Worm (Caenorhabditis elegans): ENCODE data around the gene vap-2.
A peak's percentile ranks its signal among the peaks of the same experiment; 100 is the strongest.

Gene vap-2

DNA sequence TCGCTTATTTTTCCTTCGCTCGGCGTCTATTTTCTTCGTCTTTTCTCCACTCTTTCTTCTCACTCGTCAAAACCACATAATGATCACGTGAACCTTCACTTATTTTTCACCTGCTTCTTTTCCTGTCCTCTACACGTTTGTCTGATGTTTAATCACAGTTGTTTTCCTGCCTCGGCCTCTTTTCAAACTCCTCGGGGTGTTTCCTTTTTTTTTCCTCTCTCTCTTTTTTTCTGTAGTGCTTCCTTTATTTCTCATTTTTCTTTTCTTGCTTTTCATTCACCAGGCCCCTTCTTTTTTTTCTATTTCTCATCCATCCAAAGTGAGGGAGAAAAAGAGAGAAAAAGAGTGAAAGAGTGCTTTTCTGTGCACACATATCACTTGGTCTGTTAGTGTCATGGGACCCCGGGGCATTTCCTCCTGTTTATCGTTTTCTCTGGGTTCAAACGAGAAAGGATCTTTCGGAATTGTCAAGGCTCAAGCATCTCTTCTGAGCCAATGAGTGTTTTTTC is 21.3 kb downstream of the vap-2 start:
- TF ChIP-seq dao-5 (tag; optimal IDR thresholded peaks at IDR 0.05) = no peak
- peak; percentile 48 for TF ChIP-seq W03F9.2 (tag; optimal IDR thresholded peaks at IDR 0.05)
- TF ChIP-seq him-1 (tag; optimal IDR thresholded peaks at IDR 0.05) = peak; percentile 83

DNA sequence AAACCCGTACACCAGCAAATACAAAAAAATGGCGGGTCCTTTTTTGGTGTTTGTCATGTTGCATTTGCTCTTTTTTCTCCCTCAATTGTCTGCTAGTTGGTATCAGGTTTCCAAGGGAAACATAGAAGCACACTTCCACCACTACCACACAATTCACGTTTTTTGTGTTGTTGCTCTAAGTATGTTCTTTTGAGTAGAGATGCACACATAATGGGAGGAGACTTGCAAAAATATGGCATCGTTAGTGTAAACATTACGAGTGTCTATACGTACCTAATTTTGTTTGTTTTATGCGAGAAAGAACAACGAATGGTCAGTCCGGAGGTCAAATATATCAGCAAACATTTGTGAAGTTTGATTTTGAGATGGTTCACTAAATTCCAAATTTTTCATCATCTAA is 22.4 kb downstream of the vap-2 start:
- TF ChIP-seq dao-5 (tag; optimal IDR thresholded peaks at IDR 0.05) (no peak), him-1 (tag; optimal IDR thresholded peaks at IDR 0.05) (no peak), W03F9.2 (tag; optimal IDR thresholded peaks at IDR 0.05) (no peak)

DNA sequence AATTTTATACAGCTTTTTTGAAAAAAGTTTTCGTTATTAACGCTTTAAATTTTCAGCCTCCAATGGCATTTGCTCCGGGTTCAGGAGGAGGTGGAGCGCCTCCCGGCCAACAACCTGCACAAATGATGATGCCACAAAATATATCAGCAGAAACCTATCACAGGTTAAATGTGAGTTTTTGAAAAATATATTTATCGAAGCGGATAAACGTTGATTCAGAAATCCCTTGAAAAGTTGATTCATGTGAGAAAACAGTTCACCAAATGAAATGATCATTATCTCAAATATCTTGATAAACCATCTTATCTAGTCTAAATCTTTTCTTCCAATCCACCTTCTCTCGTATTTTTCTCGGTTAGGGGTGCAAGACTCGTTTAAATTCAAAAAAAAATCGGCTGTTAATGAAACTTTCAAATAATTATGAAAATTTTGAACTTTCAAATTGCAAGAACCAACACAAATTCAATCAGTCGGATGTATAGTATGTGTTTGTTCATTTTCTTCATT is 23.1 kb downstream of the vap-2 start, which contains the start of gene sma-9:
Gene sma-9 (plus strand): TSS at position 51 of the 507 bp plus-strand sequence.
- TF ChIP-seq him-1 (tag; optimal IDR thresholded peaks at IDR 0.05) = no peak
- TF ChIP-seq W03F9.2 (tag; optimal IDR thresholded peaks at IDR 0.05) = no peak
- no peak for TF ChIP-seq dao-5 (tag; optimal IDR thresholded peaks at IDR 0.05)

DNA sequence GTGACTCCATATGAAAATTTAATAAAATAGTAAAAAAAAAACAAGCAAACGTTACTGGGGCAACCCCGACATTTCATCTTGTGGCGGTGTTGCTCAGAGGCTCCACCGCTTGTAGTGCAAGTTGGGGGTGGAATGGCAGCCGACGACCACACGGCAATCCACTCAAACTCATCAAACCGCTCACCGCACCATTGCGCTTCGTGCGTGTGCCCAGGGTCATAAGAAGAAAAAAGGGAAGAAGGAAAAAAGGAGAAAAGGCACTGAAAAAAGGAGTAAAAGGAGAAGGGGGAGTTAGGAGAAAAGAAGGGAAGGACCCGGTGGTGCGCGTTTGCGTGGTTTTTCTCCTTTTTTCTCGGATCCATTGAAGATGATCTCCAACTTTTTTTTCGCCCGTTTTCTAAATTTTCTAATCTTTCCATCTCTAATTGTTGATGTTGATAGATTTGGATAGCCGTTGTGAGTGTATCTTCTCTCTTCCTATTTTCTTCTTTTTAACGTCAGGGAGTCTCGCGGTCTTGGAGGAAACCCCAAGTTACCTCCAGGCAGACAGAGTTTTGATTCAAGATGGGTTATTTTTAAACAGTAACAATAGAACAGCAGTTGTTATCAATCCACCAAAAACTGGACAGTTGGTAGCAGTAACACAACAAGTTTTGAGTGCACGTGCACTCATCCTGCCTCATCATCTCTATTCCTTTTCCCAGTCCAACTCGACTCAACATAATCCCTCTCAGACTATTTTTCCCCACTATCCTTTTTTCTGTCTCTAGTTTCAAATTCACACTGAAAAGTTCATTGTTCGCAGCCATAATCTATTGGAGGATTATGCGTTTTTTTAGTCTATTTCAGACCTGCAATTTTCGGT is 23.8 kb downstream of the vap-2 start:
- no peak for TF ChIP-seq W03F9.2 (tag; optimal IDR thresholded peaks at IDR 0.05)
- TF ChIP-seq him-1 (tag; optimal IDR thresholded peaks at IDR 0.05) = no peak
- TF ChIP-seq dao-5 (tag; optimal IDR thresholded peaks at IDR 0.05) = no peak

DNA sequence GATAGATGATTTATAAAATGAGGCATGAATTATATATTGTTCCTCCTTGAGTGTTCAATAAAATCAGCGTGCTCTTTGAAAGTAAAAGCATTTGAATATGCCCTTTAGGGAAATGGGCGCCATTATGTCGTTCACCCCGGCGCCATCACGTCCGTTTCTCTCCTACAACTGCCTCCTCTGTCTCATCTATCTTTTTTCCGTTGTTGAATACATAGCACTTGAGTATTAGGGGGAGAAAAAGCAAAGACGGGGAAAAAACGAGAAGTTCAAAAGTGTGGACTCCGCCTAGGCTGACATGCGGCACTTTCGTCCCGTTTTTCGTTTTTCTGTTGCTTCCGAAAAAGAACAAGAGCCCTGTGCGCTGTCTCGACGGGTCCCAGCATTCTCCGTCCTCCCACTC is 24.7 kb downstream of the vap-2 start:
- TF ChIP-seq dao-5 (tag; optimal IDR thresholded peaks at IDR 0.05) (no peak), W03F9.2 (tag; optimal IDR thresholded peaks at IDR 0.05) (no peak), him-1 (tag; optimal IDR thresholded peaks at IDR 0.05) (no peak)

DNA sequence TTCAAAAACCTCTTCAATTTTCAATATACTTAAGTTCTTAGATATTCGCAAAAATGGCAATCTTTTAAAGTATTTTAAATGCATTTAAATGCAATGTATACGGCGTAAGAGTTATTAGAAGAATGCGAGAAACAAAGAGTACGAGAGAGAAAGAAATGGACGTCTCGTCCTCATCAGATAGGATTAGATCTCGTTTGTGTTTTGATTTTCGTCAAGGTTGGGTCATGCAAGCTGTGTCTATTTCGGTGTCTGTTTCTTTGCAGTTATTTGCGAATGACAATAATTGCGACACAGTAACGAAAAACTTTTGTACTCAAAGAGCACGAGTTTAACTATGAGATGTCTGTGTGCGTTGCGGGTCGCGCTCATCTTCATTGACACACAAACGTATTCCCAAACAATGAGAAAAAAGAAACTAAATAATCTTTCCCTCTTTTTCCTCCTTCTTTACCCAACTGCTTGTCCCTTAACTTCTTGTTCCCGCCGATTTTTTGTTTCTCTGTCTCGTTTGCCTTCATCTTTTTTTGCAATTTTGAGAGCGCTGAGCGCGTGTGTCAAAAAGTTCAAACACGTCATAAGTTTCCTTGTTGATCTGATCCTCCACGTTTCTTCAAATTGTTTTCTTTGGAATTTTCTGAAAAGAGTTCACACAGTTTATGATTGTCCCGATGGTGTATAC is 25.2 kb downstream of the vap-2 start:
- TF ChIP-seq him-1 (tag; optimal IDR thresholded peaks at IDR 0.05) = no peak
- TF ChIP-seq dao-5 (tag; optimal IDR thresholded peaks at IDR 0.05) = no peak
- TF ChIP-seq W03F9.2 (tag; optimal IDR thresholded peaks at IDR 0.05) = no peak

DNA sequence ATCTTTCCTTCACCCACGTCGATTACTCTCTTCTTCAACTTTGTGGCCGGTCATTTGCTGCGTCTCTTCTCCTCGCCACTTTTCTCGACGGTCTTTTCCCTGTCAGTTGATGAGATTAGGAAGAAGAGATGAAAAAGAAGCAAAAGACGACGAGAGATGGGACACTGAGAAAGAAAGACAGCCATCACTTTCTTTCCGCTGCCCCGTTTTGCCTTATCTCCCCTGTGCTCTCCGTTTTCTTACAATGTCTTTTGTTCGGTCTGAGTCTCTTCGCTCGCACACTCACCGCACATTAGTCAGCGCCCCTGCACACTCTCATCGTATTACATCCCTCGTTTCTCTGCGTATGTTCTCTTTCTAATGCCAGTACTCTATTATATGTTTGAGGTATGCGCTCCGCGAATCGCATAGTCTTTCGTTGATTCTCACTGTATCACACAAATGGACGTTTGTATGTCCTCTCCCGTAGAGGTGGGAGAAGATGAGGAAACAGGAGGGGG is 26.2 kb downstream of the vap-2 start:
- TF ChIP-seq dao-5 (tag; optimal IDR thresholded peaks at IDR 0.05) (peak; percentile 85), W03F9.2 (tag; optimal IDR thresholded peaks at IDR 0.05) (peak; percentile 20), him-1 (tag; optimal IDR thresholded peaks at IDR 0.05) (peak; percentile 86)

DNA sequence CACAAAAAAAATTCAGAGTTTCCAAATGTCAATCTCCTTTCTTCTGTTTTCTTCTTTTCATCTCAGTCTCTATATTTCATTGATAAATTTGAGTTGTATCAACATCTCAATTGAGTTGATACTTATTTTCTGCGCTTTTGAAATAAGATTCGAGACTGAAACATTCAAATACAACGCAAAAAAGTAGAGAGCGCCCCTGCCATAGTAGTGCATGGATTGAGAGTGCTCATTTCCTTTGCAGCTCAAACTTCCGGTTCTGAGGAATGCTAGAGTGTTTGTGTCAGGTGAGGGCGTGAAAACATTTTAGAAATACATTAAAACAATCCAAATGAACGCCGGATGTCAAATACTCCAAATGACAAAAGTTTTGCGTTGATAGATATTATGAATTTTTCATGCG is 29.0 kb downstream of the vap-2 start:
- no peak for TF ChIP-seq dao-5 (tag; optimal IDR thresholded peaks at IDR 0.05)
- no peak for TF ChIP-seq him-1 (tag; optimal IDR thresholded peaks at IDR 0.05)
- no peak for TF ChIP-seq W03F9.2 (tag; optimal IDR thresholded peaks at IDR 0.05)

DNA sequence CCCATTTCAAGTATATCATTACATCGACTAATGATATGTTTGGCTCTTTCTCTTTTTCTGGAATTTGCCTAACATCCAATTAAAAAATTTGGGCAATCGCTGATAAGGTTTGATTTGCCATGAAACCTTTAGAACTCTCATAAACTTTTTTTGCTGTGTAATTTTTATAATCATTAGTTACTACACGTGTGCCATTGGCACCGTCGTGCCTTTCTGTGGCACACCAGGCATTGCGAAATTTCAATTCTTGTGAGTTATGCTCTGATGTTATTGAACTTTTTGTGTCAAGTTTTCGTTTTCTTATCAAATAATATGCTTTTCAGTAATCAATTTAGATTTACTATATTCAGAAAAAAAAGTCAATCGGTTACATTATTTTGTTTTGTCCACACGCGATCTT is 31.4 kb downstream of the vap-2 start:
- no peak for TF ChIP-seq dao-5 (tag; optimal IDR thresholded peaks at IDR 0.05)
- no peak for TF ChIP-seq W03F9.2 (tag; optimal IDR thresholded peaks at IDR 0.05)
- TF ChIP-seq him-1 (tag; optimal IDR thresholded peaks at IDR 0.05) = no peak

DNA sequence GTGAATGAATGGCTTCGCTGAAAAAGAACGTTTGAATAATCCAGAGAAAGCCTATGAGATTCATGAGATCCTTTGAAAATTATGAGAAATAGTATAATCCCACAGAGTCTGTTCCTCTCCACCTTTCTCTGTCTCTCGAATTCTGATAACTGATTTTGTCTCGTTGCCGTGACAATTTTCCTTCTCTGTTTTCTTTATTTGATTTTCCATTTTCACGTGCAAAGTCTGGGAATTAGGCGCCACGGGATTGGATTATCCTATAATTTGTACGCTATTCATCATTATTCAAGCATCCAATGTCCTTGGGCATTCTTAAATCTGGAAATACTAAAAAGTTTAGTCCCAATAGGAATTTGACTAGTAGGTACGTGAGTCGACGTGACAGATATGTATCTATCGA is 33.9 kb downstream of the vap-2 start:
- TF ChIP-seq W03F9.2 (tag; optimal IDR thresholded peaks at IDR 0.05) = no peak
- TF ChIP-seq him-1 (tag; optimal IDR thresholded peaks at IDR 0.05) = no peak
- no peak for TF ChIP-seq dao-5 (tag; optimal IDR thresholded peaks at IDR 0.05)

DNA sequence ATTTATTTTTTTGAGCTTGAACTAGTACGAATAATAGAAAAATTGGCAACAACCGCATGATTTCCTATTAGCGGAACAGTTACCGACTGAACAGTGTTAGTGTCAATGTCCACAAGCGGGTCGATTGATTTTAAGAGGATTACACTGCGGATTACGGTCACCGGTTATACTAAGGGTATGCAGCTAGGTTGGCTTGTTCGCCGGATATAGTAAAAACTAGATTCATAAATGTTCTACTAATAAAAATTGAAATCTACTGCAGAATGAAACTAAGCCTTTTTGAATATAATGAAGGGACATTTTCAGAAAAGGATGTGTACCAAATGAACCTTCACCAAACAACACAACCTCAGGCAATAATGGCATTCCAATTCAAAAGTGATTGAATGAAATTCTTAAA is 34.7 kb downstream of the vap-2 start, which contains the start of gene R07A4.4:
Gene R07A4.4 (minus strand): TSS at position 101 of the 400 bp plus-strand sequence.
- no peak for TF ChIP-seq dao-5 (tag; optimal IDR thresholded peaks at IDR 0.05)
- TF ChIP-seq him-1 (tag; optimal IDR thresholded peaks at IDR 0.05) = no peak
- TF ChIP-seq W03F9.2 (tag; optimal IDR thresholded peaks at IDR 0.05) = no peak

DNA sequence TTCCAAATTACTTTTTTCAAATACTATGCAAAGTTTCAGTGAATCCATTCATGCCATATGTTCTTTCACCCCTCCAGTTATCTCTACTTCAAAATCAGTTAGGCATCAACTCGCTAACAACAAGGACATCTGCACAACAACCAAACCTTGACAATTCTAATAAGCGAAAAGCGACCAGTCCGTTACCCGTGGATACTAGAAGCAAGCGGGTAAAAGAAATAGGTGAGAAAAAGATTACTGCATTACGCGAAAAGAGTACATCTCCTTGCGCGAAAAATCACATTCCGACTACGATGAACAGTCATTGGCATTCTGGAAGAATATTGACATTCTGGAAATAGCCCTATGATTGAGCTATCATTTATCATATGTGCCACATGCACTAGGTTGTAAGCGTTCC is 36.1 kb downstream of the vap-2 start:
- TF ChIP-seq him-1 (tag; optimal IDR thresholded peaks at IDR 0.05) = no peak
- TF ChIP-seq W03F9.2 (tag; optimal IDR thresholded peaks at IDR 0.05) = no peak
- no peak for TF ChIP-seq dao-5 (tag; optimal IDR thresholded peaks at IDR 0.05)

DNA sequence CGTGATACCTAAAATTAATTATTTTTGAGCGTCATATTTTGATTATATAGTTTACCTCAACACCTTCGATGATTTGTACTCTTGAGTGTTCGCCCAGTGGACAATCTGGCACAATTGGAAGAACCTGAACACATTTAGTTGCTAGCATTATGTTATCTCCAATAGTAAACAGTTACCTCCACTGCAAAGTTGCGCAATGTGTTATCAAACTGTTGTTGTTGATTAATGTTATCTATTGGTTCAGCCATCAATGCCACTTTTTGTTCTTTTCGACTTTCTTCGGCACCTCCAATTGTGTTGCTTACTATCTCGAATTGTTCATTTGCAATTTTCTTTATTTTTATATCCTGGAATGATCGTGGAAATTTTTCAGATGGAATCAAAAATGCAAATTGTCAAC is 37.8 kb downstream of the vap-2 start:
- TF ChIP-seq dao-5 (tag; optimal IDR thresholded peaks at IDR 0.05) (no peak), W03F9.2 (tag; optimal IDR thresholded peaks at IDR 0.05) (no peak), him-1 (tag; optimal IDR thresholded peaks at IDR 0.05) (no peak)

DNA sequence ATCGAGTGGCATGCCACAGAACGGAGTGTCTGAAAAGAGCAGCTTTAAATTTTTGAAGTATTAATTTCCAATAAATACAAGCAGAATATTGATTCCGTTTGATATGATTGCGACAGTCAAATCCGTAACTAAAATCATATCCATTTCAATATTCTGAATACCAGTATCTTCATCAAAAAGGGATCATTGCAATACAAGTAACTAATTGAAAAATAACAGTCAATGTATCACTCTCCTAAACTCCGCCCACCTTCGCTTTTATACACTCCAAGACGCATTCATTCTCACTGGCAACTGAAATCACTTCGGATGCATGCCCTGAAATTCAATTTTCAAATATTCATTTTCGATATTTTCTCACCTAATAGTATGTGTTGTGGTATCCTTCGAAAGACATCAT is 38.9 kb downstream of the vap-2 start, which contains the start of gene R07A4.3:
Gene R07A4.3 (plus strand): TSS at position 301 of the 400 bp plus-strand sequence.
- TF ChIP-seq dao-5 (tag; optimal IDR thresholded peaks at IDR 0.05) (no peak), W03F9.2 (tag; optimal IDR thresholded peaks at IDR 0.05) (no peak), him-1 (tag; optimal IDR thresholded peaks at IDR 0.05) (no peak)
